Fruit fly (Drosophila melanogaster) whole organism, embryonic: ENCODE data around the gene CG11437.

ENCODE experiments used
- Atf6 ChIP-seq: fragments of 200-800 bp; sonication (Bioruptor generic); IDR thresholded peaks from 2 replicates; pipeline ENCODE4 v1.3.6; 2022; ENCODE audit warnings: missing biosample characterization, missing genetic modification characterization
- Bteb2 ChIP-seq: fragments of 200-800 bp; sonication (Bioruptor generic); optimal IDR thresholded peaks from 2 replicates; lab custom pipeline; 2016; ENCODE audit warnings: missing biosample characterization, missing genetic modification characterization
- CG1024 ChIP-seq: fragments of 200-800 bp; sonication (Bioruptor generic); IDR thresholded peaks from 2 replicates; pipeline ENCODE4 v1.3.6; 2022; ENCODE audit warnings: missing biosample characterization, missing genetic modification characterization
- CG11093 ChIP-seq: fragments of 200-800 bp; sonication (Bioruptor generic); IDR thresholded peaks from 3 replicates; pipeline ENCODE4 v1.3.6; 2022; ENCODE audit warnings: missing biosample characterization, missing genetic modification characterization
- CG11456 ChIP-seq: fragments of 200-800 bp; sonication (Bioruptor generic); IDR thresholded peaks from 3 replicates; pipeline ENCODE4 v1.3.6; 2022; ENCODE audit warnings: missing biosample characterization, missing genetic modification characterization
- CG12391 ChIP-seq: fragments of 200-800 bp; sonication (Bioruptor generic); optimal IDR thresholded peaks from 3 replicates; lab custom pipeline; 2018; ENCODE audit warnings: missing biosample characterization, mild to moderate bottlenecking, missing genetic modification characterization, moderate library complexity
- CG14667 ChIP-seq: fragments of 200-800 bp; sonication (Bioruptor generic); IDR thresholded peaks from 2 replicates; pipeline ENCODE4 v1.3.6; 2022; ENCODE audit warnings: missing biosample characterization, missing genetic modification characterization
- CG15269 ChIP-seq: fragments of 200-800 bp; sonication (Bioruptor generic); optimal IDR thresholded peaks from 2 replicates; lab custom pipeline; 2018; ENCODE audit warnings: missing biosample characterization, mild to moderate bottlenecking, missing genetic modification characterization, moderate library complexity
- CG16815 ChIP-seq: fragments of 200-800 bp; sonication (Bioruptor generic); optimal IDR thresholded peaks from 3 replicates; lab custom pipeline; 2017; ENCODE audit warnings: missing biosample characterization, mild to moderate bottlenecking, missing genetic modification characterization
- CG18262 ChIP-seq: fragments of 200-800 bp; optimal IDR thresholded peaks from 3 replicates; lab custom pipeline; 2019; ENCODE audit warnings: missing biosample characterization, mild to moderate bottlenecking, missing genetic modification characterization, moderate library complexity
- CG2120 ChIP-seq: fragments of 200-800 bp; sonication (Bioruptor generic); optimal IDR thresholded peaks from 3 replicates; lab custom pipeline; 2016; ENCODE audit warnings: missing biosample characterization, missing genetic modification characterization
- CG30020 ChIP-seq: fragments of 200-800 bp; optimal IDR thresholded peaks from 2 replicates; lab custom pipeline; 2019; ENCODE audit warnings: missing biosample characterization, mild to moderate bottlenecking, missing genetic modification characterization, moderate library complexity
- CG30431 ChIP-seq: fragments of 200-800 bp; sonication (Bioruptor generic); optimal IDR thresholded peaks from 2 replicates; lab custom pipeline; 2017; ENCODE audit warnings: missing biosample characterization, missing genetic modification characterization
- CG42726 ChIP-seq: fragments of 200-800 bp; sonication (Bioruptor generic); IDR thresholded peaks from 2 replicates; pipeline ENCODE4 v1.3.6; 2022; ENCODE audit warnings: missing biosample characterization, missing genetic modification characterization; ENCODE audit not compliant: partially characterized antibody
- CG4617 ChIP-seq: fragments of 200-800 bp; sonication (Bioruptor generic); optimal IDR thresholded peaks from 3 replicates; lab custom pipeline; 2016; ENCODE audit warnings: missing biosample characterization, missing genetic modification characterization, borderline replicate concordance
- CG4707 ChIP-seq: fragments of 200-800 bp; sonication (Bioruptor generic); optimal IDR thresholded peaks from 2 replicates; lab custom pipeline; 2018; ENCODE audit warnings: missing biosample characterization, mild to moderate bottlenecking, missing genetic modification characterization, moderate library complexity
- CG7839 ChIP-seq: fragments of 200-800 bp; sonication (Bioruptor generic); optimal IDR thresholded peaks from 3 replicates; lab custom pipeline; 2018; ENCODE audit warnings: missing biosample characterization, mild to moderate bottlenecking, missing genetic modification characterization, moderate library complexity
- CG8944 ChIP-seq: fragments of 200-800 bp; sonication (Bioruptor generic); optimal IDR thresholded peaks from 3 replicates; lab custom pipeline; 2016; ENCODE audit warnings: missing biosample characterization, missing genetic modification characterization
- CG9215 ChIP-seq: fragments of 200-800 bp; sonication (Bioruptor generic); IDR thresholded peaks from 2 replicates; pipeline ENCODE4 v1.3.6; 2022; ENCODE audit warnings: missing biosample characterization, missing genetic modification characterization
- CoRest ChIP-seq: fragments of 200-800 bp; sonication (Bioruptor generic); optimal IDR thresholded peaks from 3 replicates; lab custom pipeline; 2018; ENCODE audit warnings: missing biosample characterization, mild to moderate bottlenecking, missing genetic modification characterization, moderate library complexity
- Elba2 ChIP-seq: fragments of 200-800 bp; sonication (Bioruptor generic); optimal IDR thresholded peaks from 3 replicates; lab custom pipeline; 2016; ENCODE audit warnings: missing biosample characterization, missing genetic modification characterization
- Fer2 ChIP-seq: fragments of 200-800 bp; sonication (Bioruptor generic); optimal IDR thresholded peaks from 2 replicates; lab custom pipeline; 2018; ENCODE audit warnings: missing biosample characterization, mild to moderate bottlenecking, missing genetic modification characterization, moderate library complexity
- GATAe ChIP-seq: fragments of 200-800 bp; sonication (Bioruptor generic); conservative IDR thresholded peaks from 2 replicates; pipeline ENCODE4 v1.3.6; 2022; ENCODE audit warnings: missing biosample characterization, missing genetic modification characterization
- Hand ChIP-seq: fragments of 200-800 bp; sonication (Bioruptor generic); optimal IDR thresholded peaks from 2 replicates; lab custom pipeline; 2017; ENCODE audit warnings: mild to moderate bottlenecking, missing biosample characterization, missing genetic modification reagents, missing genetic modification characterization
- HmgD ChIP-seq: fragments of 200-800 bp; sonication (Bioruptor generic); optimal IDR thresholded peaks from 3 replicates; lab custom pipeline; 2016; ENCODE audit warnings: missing biosample characterization, missing genetic modification characterization
- Hr78 ChIP-seq, 2 experiments: fragments of 200-800 bp in 1 of 2; fragments of >200 bp in 1 of 2; sonication (Bioruptor generic) in 1 of 2; optimal IDR thresholded peaks; 2 replicates each; lab custom pipeline; 2017 to 2019; ENCODE audit warnings: missing biosample characterization in 2 of 2, missing genetic modification characterization in 2 of 2, mild to moderate bottlenecking in 1 of 2, moderate library complexity in 1 of 2
- Mrtf ChIP-seq: fragments of 200-800 bp; sonication (Bioruptor generic); IDR thresholded peaks from 3 replicates; pipeline ENCODE4 v1.3.6; 2022; ENCODE audit warnings: missing biosample characterization, missing genetic modification characterization
- Rx ChIP-seq: fragments of 200-800 bp; sonication (Bioruptor generic); IDR thresholded peaks from 2 replicates; pipeline ENCODE4 v1.3.6; 2022; ENCODE audit warnings: missing biosample characterization, missing genetic modification characterization
- Scr ChIP-seq: fragments of 200-800 bp; sonication (Bioruptor generic); IDR thresholded peaks from 2 replicates; pipeline ENCODE4 v1.3.6; 2022; ENCODE audit warnings: missing biosample characterization, missing genetic modification characterization; ENCODE audit not compliant: partially characterized antibody
- Sox102F ChIP-seq: fragments of 200-800 bp; sonication (Bioruptor generic); optimal IDR thresholded peaks from 2 replicates; lab custom pipeline; 2018; ENCODE audit warnings: missing biosample characterization, mild to moderate bottlenecking, missing genetic modification characterization, moderate library complexity
- Trl ChIP-seq, 3 experiments: fragments of >200 bp in 2 of 3; fragments of 200-800 bp in 1 of 3; sonication (Bioruptor generic) in 1 of 3; optimal IDR thresholded peaks; 2 replicates in 1 of 3; 3 replicates in 2 of 3; lab custom pipeline; 2016 to 2017; ENCODE audit warnings: missing biosample characterization in 1 of 3, missing genetic modification characterization in 1 of 3
- ash1 ChIP-seq: fragments of 200-800 bp; sonication (Bioruptor generic); optimal IDR thresholded peaks from 2 replicates; lab custom pipeline; 2018; ENCODE audit warnings: missing biosample characterization, mild to moderate bottlenecking, missing genetic modification characterization
- ci ChIP-seq: fragments of 200-800 bp; sonication (Bioruptor generic); IDR thresholded peaks from 3 replicates; pipeline ENCODE4 v1.3.6; 2022; ENCODE audit warnings: missing biosample characterization, missing genetic modification characterization
- crol ChIP-seq: fragments of 200-800 bp; sonication (Bioruptor generic); IDR thresholded peaks from 2 replicates; pipeline ENCODE4 v1.3.6; 2022; ENCODE audit warnings: missing biosample characterization, missing genetic modification characterization
- fd96Cb ChIP-seq: fragments of 200-800 bp; sonication (Bioruptor generic); optimal IDR thresholded peaks from 2 replicates; lab custom pipeline; 2018; ENCODE audit warnings: missing biosample characterization, mild to moderate bottlenecking, missing genetic modification characterization, moderate library complexity
- ftz-f1 ChIP-seq: fragments of 200-800 bp; sonication (Bioruptor generic); optimal IDR thresholded peaks from 2 replicates; lab custom pipeline; 2016; ENCODE audit warnings: missing biosample characterization, missing genetic modification characterization
- grau ChIP-seq: fragments of 200-800 bp; optimal IDR thresholded peaks from 3 replicates; lab custom pipeline; 2019; ENCODE audit warnings: missing biosample characterization, mild to moderate bottlenecking, missing genetic modification characterization, moderate library complexity
- ind ChIP-seq: fragments of 200-800 bp; sonication (Bioruptor generic); optimal IDR thresholded peaks from 3 replicates; lab custom pipeline; 2016; ENCODE audit warnings: missing biosample characterization, missing genetic modification characterization
- jumu ChIP-seq: fragments of 200-800 bp; sonication (Bioruptor generic); optimal IDR thresholded peaks from 3 replicates; lab custom pipeline; 2016; ENCODE audit warnings: missing biosample characterization, missing genetic modification characterization
- lola ChIP-seq, 3 experiments: fragments of >200 bp in 2 of 3; fragments of 200-800 bp in 1 of 3; sonication (Bioruptor generic) in 1 of 3; optimal IDR thresholded peaks; 2 replicates each; lab custom pipeline; 2017 to 2019; ENCODE audit warnings: missing biosample characterization in 3 of 3, missing genetic modification characterization in 3 of 3, mild to moderate bottlenecking in 1 of 3, moderate library complexity in 1 of 3
- pros ChIP-seq: fragments of 200-800 bp; sonication (Bioruptor generic); optimal IDR thresholded peaks from 3 replicates; lab custom pipeline; 2019; ENCODE audit warnings: missing biosample characterization, mild to moderate bottlenecking, missing genetic modification characterization, moderate library complexity
- row ChIP-seq: fragments of 200-800 bp; sonication (Bioruptor generic); IDR thresholded peaks from 3 replicates; pipeline ENCODE4 v1.3.6; 2022; ENCODE audit warnings: missing biosample characterization, missing genetic modification characterization
- sc ChIP-seq, 3 experiments: fragments of >200 bp in 2 of 3; fragments of 200-800 bp in 1 of 3; sonication (Bioruptor generic) in 1 of 3; optimal IDR thresholded peaks; 2 replicates in 2 of 3; 3 replicates in 1 of 3; lab custom pipeline; 2017; ENCODE audit warnings: mild to moderate bottlenecking in 1 of 3, missing biosample characterization in 1 of 3, missing genetic modification characterization in 1 of 3, missing genetic modification reagents in 1 of 3
- schlank ChIP-seq: fragments of 200-800 bp; sonication (Bioruptor generic); optimal IDR thresholded peaks from 2 replicates; lab custom pipeline; 2018; ENCODE audit warnings: missing biosample characterization, mild to moderate bottlenecking, missing genetic modification characterization
- sima ChIP-seq: fragments of 200-800 bp; sonication (Bioruptor generic); optimal IDR thresholded peaks from 2 replicates; lab custom pipeline; 2016; ENCODE audit warnings: missing biosample characterization, missing genetic modification characterization
- stc ChIP-seq: fragments of 200-800 bp; sonication (Bioruptor generic); IDR thresholded peaks from 2 replicates; pipeline ENCODE4 v1.3.6; 2022; ENCODE audit warnings: missing biosample characterization, missing genetic modification characterization
- tgo ChIP-seq: fragments of 200-800 bp; sonication (Bioruptor generic); IDR thresholded peaks from 3 replicates; pipeline ENCODE4 v1.3.6; 2022; ENCODE audit warnings: missing biosample characterization, missing genetic modification characterization
- yki ChIP-seq: fragments of >200 bp; optimal IDR thresholded peaks from 3 replicates; lab custom pipeline; 2018
- zf30C ChIP-seq: fragments of 200-800 bp; sonication (Bioruptor generic); optimal IDR thresholded peaks from 3 replicates; lab custom pipeline; 2018; ENCODE audit warnings: missing biosample characterization, mild to moderate bottlenecking, missing genetic modification characterization

CG11437 gene

dm6 chr3L:22460918-22461634 is 7.6 kb upstream of the CG11437 start, which contains the start of gene laza (continued):
- TF ChIP-seq CG8944 (no peak), CG9215 (GFP tag; lab: Robert Waterston, UW) (no peak), Elba2 (GFP tag; lab: Kevin White, UChicago) (no peak), Bteb2 (GFP tag; lab: Kevin White, UChicago) (no peak), CG7839 (tag; lab: Kevin White, UChicago) (peak; percentile 29), CG42726 (GFP tag; lab: Robert Waterston, UW) (no peak), Hr78 (GFP tag; optimal IDR thresholded peaks at IDR 0.05; lab: Kevin White, UChicago) (peak in 1 of 2 experiments; percentile 12), ash1 (GFP tag; lab: Kevin White, UChicago) (no peak), tgo (GFP tag; lab: Robert Waterston, UW) (peak; percentile 17; the same call in 2 of the 3 replicates), CG11093 (no peak), Mrtf (no peak), CG16815 (GFP tag; lab: Kevin White, UChicago) (no peak), pros (GFP tag; lab: Kevin White, UChicago) (no peak), stc (GFP tag; lab: Robert Waterston, UW) (no peak), sc (optimal IDR thresholded peaks at IDR 0.05; lab: Kevin White, UChicago) (no peak), sc (GFP tag; optimal IDR thresholded peaks at IDR 0.05; lab: Kevin White, UChicago) (no peak), Rx (GFP tag; lab: Robert Waterston, UW) (no peak), Hand (no peak), CG11456 (GFP tag; lab: Robert Waterston, UW) (no peak), Trl (optimal IDR thresholded peaks at IDR 0.05; lab: Kevin White, UChicago) (peak in 1 of 2 experiments; percentile 2), Trl (GFP tag; optimal IDR thresholded peaks at IDR 0.05; lab: Kevin White, UChicago) (no peak), Sox102F (peak; percentile 1), CG30431 (GFP tag; lab: Kevin White, UChicago) (no peak), schlank (tag; lab: Kevin White, UChicago) (no peak), ci (no peak; the same call in 2 of the 3 replicates), ftz-f1 (GFP tag; lab: Kevin White, UChicago) (peak; percentile 24), crol (GFP tag; lab: Robert Waterston, UW) (no peak), CG2120 (GFP tag; lab: Kevin White, UChicago) (peak; percentile 22), Scr (GFP tag; lab: Robert Waterston, UW) (no peak), HmgD (no peak), lola (GFP tag; optimal IDR thresholded peaks at IDR 0.05; lab: Kevin White, UChicago) (no peak), sima (no peak), CG18262 (tag; lab: Kevin White, UChicago) (peak; percentile 26), CG30020 (tag; lab: Kevin White, UChicago) (no peak), CG12391 (tag; lab: Kevin White, UChicago) (peak; percentile 2), ind (GFP tag; lab: Kevin White, UChicago) (peak; percentile 14), grau (tag; lab: Kevin White, UChicago) (peak; percentile 15), GATAe (GFP tag; lab: Robert Waterston, UW) (peak; percentile 35; the same call in 1 of the 2 replicates), fd96Cb (tag; lab: Kevin White, UChicago) (no peak), Fer2 (tag; lab: Kevin White, UChicago) (no peak), zf30C (GFP tag; lab: Kevin White, UChicago) (peak; percentile 51), CG14667 (GFP tag; lab: Robert Waterston, UW) (no peak), CG1024 (GFP tag; lab: Robert Waterston, UW) (no peak), jumu (GFP tag; lab: Kevin White, UChicago) (no peak), row (peak; percentile 23; the same call in 1 of the 3 replicates), Atf6 (GFP tag; lab: Robert Waterston, UW) (no peak), CG15269 (peak; percentile 44), CG4617 (GFP tag; lab: Kevin White, UChicago) (no peak), yki (lab: Kevin White, UChicago) (no peak), CoRest (tag; lab: Kevin White, UChicago) (peak; percentile 35), CG4707 (GFP tag; lab: Kevin White, UChicago) (no peak)
